Fruit fly (Drosophila melanogaster): ENCODE data around the gene FoxP.

Gene FoxP

DNA sequence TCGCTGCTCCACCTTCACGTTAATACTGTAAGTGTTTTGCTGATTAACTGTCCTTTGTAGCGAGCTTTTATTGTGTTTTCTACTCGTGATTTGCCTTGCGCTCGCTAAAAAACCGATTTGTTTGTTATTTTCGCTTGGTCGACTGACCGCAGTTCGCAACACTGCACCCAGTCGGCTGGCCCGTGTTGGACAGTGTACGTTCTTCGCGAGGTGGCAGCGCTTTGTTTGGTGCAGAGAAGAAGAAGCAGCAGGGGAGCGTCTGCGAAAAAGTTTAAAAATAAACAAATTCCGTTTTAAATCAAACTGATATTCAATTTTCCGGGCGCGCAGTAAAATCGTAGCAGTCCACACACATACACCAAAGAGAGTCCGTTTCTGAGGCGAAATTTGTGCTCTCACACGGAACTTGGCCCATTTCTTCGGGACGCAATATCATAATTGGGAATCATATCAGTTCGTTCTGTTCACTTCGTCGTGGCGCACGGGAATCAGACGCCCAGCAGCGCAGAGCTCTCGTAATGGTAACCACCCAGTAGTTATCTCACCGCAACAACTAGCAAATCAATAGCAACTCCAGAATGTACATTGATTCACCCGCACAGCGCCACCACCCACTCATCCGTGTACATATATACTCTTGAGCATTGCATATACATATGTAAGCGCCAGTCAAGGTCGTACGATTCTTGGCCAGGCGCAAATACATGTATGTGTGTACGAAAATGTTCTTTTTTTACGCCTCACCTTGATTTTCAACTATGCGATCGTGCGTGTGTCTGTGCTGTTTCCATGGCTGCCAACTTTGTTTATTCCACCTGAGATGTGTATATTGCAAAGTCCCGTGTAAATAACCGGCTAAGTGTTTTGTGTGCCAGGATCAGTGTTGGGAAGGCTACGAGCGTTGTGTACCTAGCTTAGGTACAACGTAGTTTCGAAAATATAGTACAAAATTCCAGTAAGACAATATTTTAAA lies 37.2 kb upstream of the FoxP start, which contains the start of gene Naa80 (continued):
- TF ChIP-seq ato (GFP tag; IDR thresholded peaks at IDR 0.05; ENCODE audit: partially characterized antibody) (no peak; the same call in 1 of the 2 replicates), insv (GFP tag; optimal IDR thresholded peaks at IDR 0.05) (peak in 1 of 2 experiments; percentile 41), CG11085 (GFP tag; IDR thresholded peaks at IDR 0.05) (peak; percentile 8; the same call in 1 of the 2 replicates), CG4617 (GFP tag; optimal IDR thresholded peaks at IDR 0.05; ENCODE audit: borderline replicate concordance) (peak; percentile 98), wor (GFP tag; IDR thresholded peaks at IDR 0.05) (no peak), stwl (tag; optimal IDR thresholded peaks at IDR 0.05) (peak; percentile 77), CG18619 (GFP tag; optimal IDR thresholded peaks at IDR 0.05) (peak; percentile 54), bab2 (GFP tag; optimal IDR thresholded peaks at IDR 0.05) (peak; percentile 66), sqz (GFP tag; optimal IDR thresholded peaks at IDR 0.05) (no peak), CG18599 (GFP tag; optimal IDR thresholded peaks at IDR 0.05) (peak; percentile 74), HLH3B (GFP tag; IDR thresholded peaks at IDR 0.05) (peak; percentile 58), CG15269 (tag; optimal IDR thresholded peaks at IDR 0.05) (peak; percentile 38), zfh1 (GFP tag; IDR thresholded peaks at IDR 0.05) (peak; percentile 64), Oli (tag; optimal IDR thresholded peaks at IDR 0.05) (no peak), Fer1 (GFP tag; optimal IDR thresholded peaks at IDR 0.05) (peak; percentile 62), MTF-1 (GFP tag; optimal IDR thresholded peaks at IDR 0.05; ENCODE audit: borderline replicate concordance) (peak; percentile 20), CG2875 (GFP tag; optimal IDR thresholded peaks at IDR 0.05) (no peak), CG6254 (GFP tag; optimal IDR thresholded peaks at IDR 0.05) (no peak), sr (GFP tag; IDR thresholded peaks at IDR 0.05) (no peak), zen2 (GFP tag; IDR thresholded peaks at IDR 0.05; ENCODE audit: partially characterized antibody) (no peak), CG8281 (tag; optimal IDR thresholded peaks at IDR 0.05) (no peak), Mrtf (GFP tag; IDR thresholded peaks at IDR 0.05) (no peak), fd64A (GFP tag; optimal IDR thresholded peaks at IDR 0.05) (no peak), fu2 (GFP tag; optimal IDR thresholded peaks at IDR 0.05) (peak; percentile 86), unpg (GFP tag; optimal IDR thresholded peaks at IDR 0.05) (peak; percentile 37), tgo (GFP tag; IDR thresholded peaks at IDR 0.05) (peak; percentile 18; the same call in 1 of the 3 replicates), CG11723 (GFP tag; optimal IDR thresholded peaks at IDR 0.05) (peak; percentile 45), CG4820 (GFP tag; optimal IDR thresholded peaks at IDR 0.05) (peak; percentile 8), CkIIα-i1 (GFP tag; IDR thresholded peaks at IDR 0.05) (no peak), lilli (GFP tag; optimal IDR thresholded peaks at IDR 0.05) (peak; percentile 75), CG43689 (GFP tag; IDR thresholded peaks at IDR 0.05) (no peak), en (GFP tag; optimal IDR thresholded peaks at IDR 0.05) (no peak), toy (GFP tag; IDR thresholded peaks at IDR 0.05) (no peak; the same call in 1 of the 2 replicates), CG31365 (tag; optimal IDR thresholded peaks at IDR 0.05) (no peak), p53 (GFP tag; optimal IDR thresholded peaks at IDR 0.05) (peak; percentile 67), ap (GFP tag; IDR thresholded peaks at IDR 0.05) (no peak), Hr39 (optimal IDR thresholded peaks at IDR 0.05) (no peak), CG4404 (GFP tag; IDR thresholded peaks at IDR 0.05) (0 out of 2 replicates have a peak, but pooled peaks have one; percentile 11), Vsx1 (GFP tag; optimal IDR thresholded peaks at IDR 0.05) (no peak), sob (GFP tag; IDR thresholded peaks at IDR 0.05) (peak; percentile 86), gsb-n (tag; optimal IDR thresholded peaks at IDR 0.05) (no peak), ind (GFP tag; optimal IDR thresholded peaks at IDR 0.05) (peak; percentile 72), mld (GFP tag; IDR thresholded peaks at IDR 0.05; ENCODE audit: partially characterized antibody) (no peak), hkb (optimal IDR thresholded peaks at IDR 0.05) (peak; percentile 81), hkb (GFP tag; IDR thresholded peaks at IDR 0.05) (peak; percentile 37; the same call in 1 of the 2 replicates), Hmr (GFP tag; optimal IDR thresholded peaks at IDR 0.05) (peak; percentile 83), vvl (GFP tag; IDR thresholded peaks at IDR 0.05) (peak; percentile 72), CG17612 (GFP tag; IDR thresholded peaks at IDR 0.05) (no peak), fd3F (GFP tag; optimal IDR thresholded peaks at IDR 0.05) (peak; percentile 17)
